Worm (Caenorhabditis elegans) whole organism, L4 larva: ENCODE measurements around the gene F13A7.7.
"Not testable (repeated sequence)": the region's sequence is repeated elsewhere in the genome, so short reads cannot be mapped to it uniquely, and the experiment has no call there.

Experiments used
- D1046.2 ChIP-seq: fragments of 200-800 bp; sonication (Bioruptor generic); IDR thresholded peaks from 2 replicates; pipeline ENCODE4 v1.3.6; 2022; ENCODE audit warnings: missing genetic modification characterization, missing compliant biosample characterization
- R02D3.7 ChIP-seq: fragments of 150-350 bp; sonication (generic microtip); optimal IDR thresholded peaks from 3 replicates; lab custom pipeline; 2014; ENCODE audit warnings: missing biosample characterization, missing genetic modification characterization
- Y48G9A.11 ChIP-seq: fragments of 200-800 bp; sonication (Bioruptor generic); IDR thresholded peaks from 2 replicates; pipeline ENCODE4 v1.3.6; 2022; ENCODE audit warnings: missing genetic modification reagents, missing genetic modification characterization, missing compliant biosample characterization
- aha-1 ChIP-seq: fragments of 150-350 bp; peaks from one replicate; lab custom pipeline; 2014; ENCODE audit warnings: missing biosample characterization, missing genetic modification characterization
- ama-1 ChIP-seq: fragments of 150-350 bp; optimal IDR thresholded peaks from 2 replicates; lab custom pipeline; 2014; ENCODE audit warnings: inconsistent platforms, mixed read lengths
- attf-4 ChIP-seq: sonication (generic microtip); optimal IDR thresholded peaks from 3 replicates; lab custom pipeline; 2017; ENCODE audit warnings: missing biosample characterization, missing genetic modification characterization
- ceh-44 ChIP-seq: fragments of 200-800 bp; sonication (Bioruptor generic); IDR thresholded peaks from 2 replicates; pipeline ENCODE4 v1.3.6; 2022; ENCODE audit warnings: missing genetic modification reagents, missing genetic modification characterization, missing compliant biosample characterization
- ceh-62 ChIP-seq: sonication (generic microtip); optimal IDR thresholded peaks from 2 replicates; lab custom pipeline; 2017; ENCODE audit warnings: missing biosample characterization, missing genetic modification characterization
- ces-1 ChIP-seq: fragments of 150-350 bp; sonication (generic microtip); optimal IDR thresholded peaks from 4 replicates; lab custom pipeline; 2014; ENCODE audit warnings: missing biosample characterization, missing genetic modification reagents, missing genetic modification characterization
- daf-8 ChIP-seq: fragments of 200-800 bp; sonication (Bioruptor generic); IDR thresholded peaks from 2 replicates; pipeline ENCODE4 v1.3.6; 2022; ENCODE audit warnings: missing genetic modification characterization, missing compliant biosample characterization
- dmd-6 ChIP-seq: fragments of 200-800 bp; sonication (Bioruptor generic); IDR thresholded peaks from 2 replicates; pipeline ENCODE4 v1.3.6; 2022; ENCODE audit warnings: missing genetic modification reagents, missing genetic modification characterization, missing compliant biosample characterization
- fkh-10 ChIP-seq: fragments of 150-350 bp; optimal IDR thresholded peaks from 2 replicates; lab custom pipeline; 2014; ENCODE audit warnings: missing biosample characterization, missing genetic modification reagents, missing genetic modification characterization
- fos-1 ChIP-seq: fragments of 150-350 bp; optimal IDR thresholded peaks from 2 replicates; lab custom pipeline; 2014; ENCODE audit warnings: missing biosample characterization, missing genetic modification characterization
- hmg-1.1 ChIP-seq: fragments of 200-800 bp; sonication (Bioruptor generic); IDR thresholded peaks from 2 replicates; pipeline ENCODE4 v1.3.6; 2022; ENCODE audit warnings: missing genetic modification reagents, missing genetic modification characterization, missing compliant biosample characterization
- lin-13 ChIP-seq: fragments of 150-350 bp; optimal IDR thresholded peaks from 2 replicates; lab custom pipeline; 2014; ENCODE audit warnings: missing biosample characterization, missing genetic modification reagents, missing genetic modification characterization
- lin-15B ChIP-seq: fragments of 150-350 bp; sonication (generic microtip); optimal IDR thresholded peaks from 3 replicates; lab custom pipeline; 2014; ENCODE audit warnings: missing biosample characterization, missing genetic modification characterization
- lin-29 ChIP-seq: fragments of 200-800 bp; sonication (Bioruptor generic); IDR thresholded peaks from 2 replicates; pipeline ENCODE4 v1.3.6; 2022; ENCODE audit warnings: missing genetic modification reagents, missing genetic modification characterization, missing compliant biosample characterization
- lin-38 ChIP-seq: fragments of 200-800 bp; sonication (Bioruptor generic); IDR thresholded peaks from 2 replicates; pipeline ENCODE4 v1.3.6; 2022; ENCODE audit warnings: missing genetic modification reagents, missing genetic modification characterization, missing compliant biosample characterization
- madf-5 ChIP-seq, 2 experiments: fragments of 200-800 bp; sonication (Bioruptor generic); IDR thresholded peaks; 2 replicates each; pipeline ENCODE4 v1.3.6; 2022; ENCODE audit warnings: missing compliant biosample characterization in 2 of 2, missing genetic modification characterization in 2 of 2
- madf-9 ChIP-seq: fragments of 200-800 bp; sonication (Bioruptor generic); conservative IDR thresholded peaks from 2 replicates; pipeline ENCODE4 v1.3.6; 2022; ENCODE audit warnings: missing genetic modification reagents, missing genetic modification characterization, missing compliant biosample characterization
- mdt-29 ChIP-seq: fragments of 200-800 bp; sonication (Bioruptor generic); IDR thresholded peaks from 2 replicates; pipeline ENCODE4 v1.3.6; 2022; ENCODE audit warnings: missing genetic modification reagents, missing genetic modification characterization, missing compliant biosample characterization
- mep-1 ChIP-seq: fragments of 150-350 bp; sonication (generic microtip); optimal IDR thresholded peaks from 3 replicates; lab custom pipeline; 2014; ENCODE audit warnings: missing biosample characterization, missing genetic modification characterization
- nhr-237 ChIP-seq: sonication (generic microtip); optimal IDR thresholded peaks from 2 replicates; lab custom pipeline; 2017; ENCODE audit warnings: missing biosample characterization, missing genetic modification characterization
- nhr-28 ChIP-seq: fragments of 150-350 bp; optimal IDR thresholded peaks from 2 replicates; lab custom pipeline; 2014; ENCODE audit warnings: missing biosample characterization, missing genetic modification characterization
- nhr-42 ChIP-seq: fragments of 200-800 bp; sonication (Bioruptor generic); IDR thresholded peaks from 2 replicates; pipeline ENCODE4 v1.3.6; 2022; ENCODE audit warnings: missing genetic modification characterization, missing compliant biosample characterization
- pha-4 ChIP-seq, 2 experiments: fragments of 150-350 bp in 1 of 2; fragments of 200-800 bp in 1 of 2; sonication (Bioruptor generic) in 1 of 2; IDR thresholded peaks in 1 of 2; optimal IDR thresholded peaks in 1 of 2; 2 replicates each; pipeline versions ENCODE4 v1.3.6 to Lab custom; 2014 to 2022; ENCODE audit warnings: missing genetic modification characterization in 2 of 2, missing genetic modification reagents in 2 of 2, missing biosample characterization in 1 of 2, missing compliant biosample characterization in 1 of 2
- snpc-1.2 ChIP-seq: fragments of 200-800 bp; sonication (Bioruptor generic); IDR thresholded peaks from 2 replicates; pipeline ENCODE4 v1.3.6; 2022; ENCODE audit warnings: missing genetic modification reagents, missing genetic modification characterization, missing compliant biosample characterization
- snpc-4 ChIP-seq: fragments of 150-350 bp; optimal IDR thresholded peaks from 2 replicates; lab custom pipeline; 2014; ENCODE audit warnings: missing biosample characterization, missing genetic modification characterization
- tra-1 ChIP-seq: fragments of 200-800 bp; sonication (Bioruptor generic); IDR thresholded peaks from 2 replicates; pipeline ENCODE4 v1.3.6; 2022; ENCODE audit warnings: missing genetic modification reagents, missing genetic modification characterization, missing compliant biosample characterization
- unc-130 ChIP-seq: sonication (generic microtip); optimal IDR thresholded peaks from 2 replicates; lab custom pipeline; 2016; ENCODE audit warnings: missing genetic modification reagents, missing genetic modification characterization, missing compliant biosample characterization
- ztf-11 ChIP-seq: fragments of 150-350 bp; optimal IDR thresholded peaks from 2 replicates; lab custom pipeline; 2014; ENCODE audit warnings: missing biosample characterization, missing genetic modification characterization
- ztf-7 ChIP-seq: fragments of 150-350 bp; optimal IDR thresholded peaks from 2 replicates; lab custom pipeline; 2014; ENCODE audit warnings: missing biosample characterization, missing genetic modification characterization

Gene F13A7.7

DNA sequence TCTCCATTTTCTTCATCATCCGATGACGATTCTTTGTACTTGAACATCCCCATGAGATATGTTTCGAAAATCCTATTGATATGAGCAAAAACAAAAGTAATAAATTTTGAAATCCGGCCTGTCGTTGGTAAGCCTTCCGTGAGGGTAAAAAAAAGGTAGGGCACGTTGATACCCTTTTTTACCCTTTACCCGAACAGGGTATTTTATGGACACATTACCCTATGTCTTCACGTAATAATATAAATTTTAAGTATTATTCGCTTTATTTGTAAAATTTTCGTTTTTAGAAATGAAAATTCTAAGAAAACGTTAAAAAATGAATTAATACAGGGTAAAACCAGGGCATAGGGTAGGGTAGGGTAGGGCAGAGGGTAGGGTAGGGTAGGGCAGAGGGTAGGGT lies at the start of gene F13A7.7:
F13A7.7 (minus strand) TSS at position 101 of the 400 bp plus-strand sequence.
- TF ChIP-seq fkh-10; fos-1 (tag; lab: Kevin White, UChicago); madf-5 (GFP tag; IDR thresholded peaks at IDR 0.05; lab: Robert Waterston, UW): not testable (repeated sequence)
- TF ChIP-seq, all 104 proteins: peak for 0; not testable (repeated sequence) for 104

DNA sequence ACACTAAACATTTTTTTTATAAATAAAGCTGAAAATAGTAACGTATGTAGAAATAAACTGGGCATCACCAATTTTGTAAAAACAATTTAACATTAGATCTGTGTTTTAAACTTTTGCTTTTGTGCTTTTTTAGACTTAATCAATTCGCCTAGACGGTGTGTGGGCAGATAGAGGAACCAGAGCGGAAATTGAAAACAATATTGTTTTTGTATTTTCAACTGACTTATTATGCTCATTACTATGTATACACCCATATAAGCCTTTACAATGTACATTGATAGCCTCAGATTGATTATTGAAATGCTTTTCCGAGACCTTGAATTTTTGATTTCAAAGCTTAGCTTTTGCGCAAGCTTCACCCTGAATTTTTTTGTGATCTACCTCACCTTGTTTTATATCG lies 46.3 kb upstream of the F13A7.7 start, which contains the start of gene str-73:
str-73 (plus strand) TSS at position 301 of the 400 bp plus-strand sequence.
- TF ChIP-seq snpc-1.2 (GFP tag; lab: Robert Waterston, UW), result no peak
- TF ChIP-seq snpc-4 (tag; lab: Kevin White, UChicago), result no peak
- no peak for TF ChIP-seq ztf-11 (tag; lab: Kevin White, UChicago)
- TF ChIP-seq hmg-1.1, result no peak
- TF ChIP-seq, all 104 proteins: peak for 0

DNA sequence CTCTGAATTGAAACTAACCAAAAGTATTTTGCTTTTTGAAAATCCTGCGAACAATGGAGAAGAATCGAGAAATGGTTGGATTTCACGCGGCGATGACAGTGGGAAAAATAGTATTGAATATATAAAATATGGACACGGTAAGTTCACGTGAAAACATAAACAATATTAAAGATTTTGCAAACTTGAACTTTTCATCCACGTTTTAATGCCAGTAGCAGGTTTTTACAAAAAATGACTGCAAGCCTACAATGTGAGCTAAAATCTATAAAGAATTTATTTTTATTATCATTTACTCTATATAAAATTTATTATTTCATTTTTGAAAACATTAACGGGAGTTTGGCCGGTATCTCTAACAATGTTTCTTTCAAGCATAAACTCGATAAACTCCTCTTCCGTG lies 45.9 kb upstream of the F13A7.7 start, which contains the start of gene F26D2.10:
F26D2.10 (minus strand) TSS at position 101 of the 400 bp plus-strand sequence.
- TF ChIP-seq R02D3.7, result no peak
- TF ChIP-seq ama-1 (lab: Kevin White, UChicago), result no peak
- no peak for TF ChIP-seq aha-1 (tag; lab: Kevin White, UChicago)
- TF ChIP-seq nhr-28 (tag; lab: Kevin White, UChicago), result no peak
- no peak for TF ChIP-seq mdt-29 (GFP tag; lab: Robert Waterston, UW)
- no peak for TF ChIP-seq lin-29 (GFP tag; lab: Robert Waterston, UW)

DNA sequence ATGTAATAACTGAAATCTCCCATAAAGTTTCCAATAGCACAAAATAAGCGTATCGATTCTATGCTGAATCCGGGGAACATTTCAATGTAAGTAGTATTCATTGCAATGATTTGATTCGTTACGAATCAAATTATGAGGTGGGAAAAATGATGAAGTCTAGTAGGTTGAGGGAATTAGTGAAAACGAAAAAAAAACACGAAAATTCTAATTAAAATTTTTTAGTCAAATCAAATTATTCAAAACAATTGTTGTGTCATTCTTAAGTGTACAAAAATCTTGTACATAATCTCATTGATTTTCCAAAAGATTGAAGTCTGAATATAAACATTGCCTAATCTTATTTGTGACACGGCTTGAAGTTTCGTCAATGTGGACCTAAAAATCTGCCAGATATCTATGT lies 40.8 kb upstream of the F13A7.7 start, which contains the start of gene srw-29:
srw-29 (minus strand) TSS at position 101 of the 400 bp plus-strand sequence.
- TF ChIP-seq Y48G9A.11 (GFP tag; lab: Robert Waterston, UW) (no peak), nhr-42 (no peak), D1046.2 (GFP tag; lab: Robert Waterston, UW) (no peak), ces-1 (GFP tag; lab: Kevin White, UChicago) (no peak), nhr-237 (tag; lab: Kevin White, UChicago) (no peak), ceh-44 (GFP tag; lab: Robert Waterston, UW) (no peak), ceh-62 (tag; lab: Kevin White, UChicago) (no peak), madf-9 (GFP tag; lab: Robert Waterston, UW) (no peak), dmd-6 (GFP tag; lab: Robert Waterston, UW) (no peak)

DNA sequence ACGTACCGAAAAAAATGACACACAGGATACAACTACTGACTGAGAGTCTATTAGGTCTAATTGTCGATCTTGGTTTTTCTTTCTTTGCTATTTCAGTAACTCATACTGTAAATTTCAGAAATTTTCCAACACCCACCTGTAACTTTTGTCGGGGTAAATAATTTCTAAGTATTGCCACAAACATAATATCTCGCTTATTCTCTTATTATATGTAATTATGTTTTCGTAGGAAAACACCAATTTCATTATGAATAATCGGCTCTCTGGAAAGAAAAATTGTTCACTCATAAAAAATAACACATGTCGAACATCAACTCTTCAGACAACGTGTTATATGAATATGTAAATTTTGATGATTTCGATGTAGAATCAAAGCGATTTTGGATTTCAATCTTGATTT lies 37.1 kb upstream of the F13A7.7 start, which contains the start of gene srw-48:
srw-48 (plus strand) TSS at position 301 of the 400 bp plus-strand sequence.
- TF ChIP-seq R02D3.7 (no peak), tra-1 (GFP tag; lab: Robert Waterston, UW) (no peak), mep-1 (tag; lab: Kevin White, UChicago) (no peak), lin-38 (GFP tag; lab: Robert Waterston, UW) (no peak)
- TF ChIP-seq, all 104 proteins: peak for 0

DNA sequence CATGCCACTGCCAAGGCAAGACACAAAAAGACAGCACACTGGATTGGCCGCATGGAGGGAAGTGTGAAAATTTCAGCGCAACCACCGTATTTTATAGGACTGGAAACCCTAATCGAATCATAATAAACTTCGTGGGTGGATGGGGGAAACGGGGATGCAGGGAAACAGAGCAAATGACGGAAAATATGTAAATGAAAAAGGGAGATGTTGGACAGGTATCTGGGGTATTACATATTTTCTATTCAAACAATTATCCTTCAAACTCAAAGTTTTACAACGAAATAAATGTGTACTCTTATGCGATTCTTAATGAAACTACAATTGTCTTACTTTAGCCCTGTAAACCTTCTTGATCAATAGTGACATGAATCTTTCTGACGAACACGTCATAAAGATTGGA lies 36.1 kb upstream of the F13A7.7 start, which contains the start of gene F26D2.16:
F26D2.16 (minus strand) TSS at position 101 of the 400 bp plus-strand sequence.
- TF ChIP-seq nhr-42 (no peak), lin-13 (GFP tag; lab: Kevin White, UChicago) (no peak), tra-1 (GFP tag; lab: Robert Waterston, UW) (no peak), aha-1 (tag; lab: Kevin White, UChicago) (peak; percentile 81)

DNA sequence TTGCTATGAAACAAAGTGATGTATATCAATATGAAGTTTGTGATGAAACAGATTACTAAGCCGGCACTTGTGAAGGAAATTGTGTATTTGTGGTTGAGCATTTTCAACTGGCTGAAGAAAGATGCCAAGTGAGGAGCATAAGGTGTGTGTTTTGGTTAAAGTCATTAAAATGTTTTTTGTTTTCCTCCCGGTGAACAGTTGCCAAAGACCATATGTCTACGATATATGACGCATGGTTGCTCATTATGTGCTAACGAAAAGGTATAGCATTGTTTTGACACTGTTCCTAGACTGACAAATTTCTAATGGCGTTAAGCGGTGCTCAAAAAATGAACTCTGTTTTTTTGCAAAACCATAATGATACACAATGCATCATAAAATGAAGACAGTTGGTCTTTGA lies 33.4 kb upstream of the F13A7.7 start, which contains the start of gene str-55:
str-55 (minus strand) TSS at position 101 of the 400 bp plus-strand sequence.
- no peak for TF ChIP-seq lin-15B
- no peak for TF ChIP-seq daf-8
- TF ChIP-seq ces-1 (GFP tag; lab: Kevin White, UChicago), result no peak
- TF ChIP-seq nhr-42, result no peak
- TF ChIP-seq attf-4 (tag; lab: Kevin White, UChicago), result no peak
- no peak for TF ChIP-seq unc-130 (GFP tag; lab: Kevin White, UChicago)
- TF ChIP-seq pha-4 (GFP tag; IDR thresholded peaks at IDR 0.05; lab: Robert Waterston, UW), result no peak
- no peak for TF ChIP-seq pha-4 (tag; optimal IDR thresholded peaks at IDR 0.05; lab: Kevin White, UChicago)
- no peak for TF ChIP-seq ztf-7 (tag; lab: Kevin White, UChicago)
- no peak for TF ChIP-seq lin-13 (GFP tag; lab: Kevin White, UChicago)
